Fruit fly (Drosophila melanogaster) whole organism, wandering third instar larva: ENCODE data around the gene grass.

Experiments
- Abd-B ChIP-seq: fragments of >200 bp; optimal IDR thresholded peaks from 2 replicates; lab custom pipeline; 2017; ENCODE audit warnings: missing biosample characterization, missing genetic modification characterization
- CG32264 ChIP-seq: fragments of 200-800 bp; sonication (Bioruptor generic); optimal IDR thresholded peaks from 2 replicates; lab custom pipeline; 2016; ENCODE audit warnings: missing biosample characterization, missing genetic modification characterization
- CG9705 ChIP-seq: fragments of 200-800 bp; sonication (Bioruptor generic); optimal IDR thresholded peaks from 2 replicates; lab custom pipeline; 2018; ENCODE audit warnings: missing biosample characterization, mild to moderate bottlenecking, missing genetic modification characterization
- CrebA ChIP-seq: fragments of 200-800 bp; sonication (Bioruptor generic); optimal IDR thresholded peaks from 2 replicates; lab custom pipeline; 2016; ENCODE audit warnings: missing biosample characterization, mild to moderate bottlenecking, missing genetic modification characterization, borderline replicate concordance
- Dif ChIP-seq: fragments of 200-275, 200-300 bp; sonication (Bioruptor generic); optimal IDR thresholded peaks from 2 replicates; lab custom pipeline; 2018; ENCODE audit warnings: missing biosample characterization, missing genetic modification characterization; ENCODE audit not compliant: partially characterized antibody
- HLH106 ChIP-seq: fragments of 200-800 bp; optimal IDR thresholded peaks from 3 replicates; lab custom pipeline; 2019; ENCODE audit warnings: missing biosample characterization, mild to moderate bottlenecking, missing genetic modification characterization, moderate library complexity
- Hnf4 ChIP-seq: fragments of 200-800 bp; sonication (Bioruptor generic); optimal IDR thresholded peaks from 2 replicates; lab custom pipeline; 2016; ENCODE audit warnings: missing biosample characterization, mild to moderate bottlenecking, missing genetic modification characterization
- Hr83 ChIP-seq: fragments of 200-300 bp; sonication (Bioruptor generic); optimal IDR thresholded peaks from 2 replicates; lab custom pipeline; 2016; ENCODE audit warnings: missing biosample characterization, mild to moderate bottlenecking, missing genetic modification characterization, moderate library complexity; ENCODE audit not compliant: poor library complexity, severe bottlenecking
- Jra ChIP-seq: sonication (Bioruptor generic); optimal IDR thresholded peaks from 2 replicates; lab custom pipeline; 2016; ENCODE audit warnings: missing biosample characterization, missing genetic modification characterization
- Myc ChIP-seq: fragments of >200 bp; optimal IDR thresholded peaks from 2 replicates; lab custom pipeline; 2017
- N ChIP-seq: fragments of >200 bp; optimal IDR thresholded peaks from 2 replicates; lab custom pipeline; 2018; ENCODE audit warnings: missing biosample characterization, missing external identifiers, missing genetic modification characterization
- OdsH ChIP-seq: fragments of 200-800 bp; sonication (Bioruptor generic); optimal IDR thresholded peaks from 2 replicates; lab custom pipeline; 2016; ENCODE audit warnings: missing biosample characterization, mild to moderate bottlenecking, missing genetic modification characterization
- Rel ChIP-seq, 2 experiments: fragments of 200-800 bp; sonication (Bioruptor generic) in 1 of 2; optimal IDR thresholded peaks; 2 replicates in 1 of 2; 3 replicates in 1 of 2; lab custom pipeline; 2016 to 2019; ENCODE audit warnings: mild to moderate bottlenecking in 2 of 2, missing biosample characterization in 2 of 2, missing genetic modification characterization in 2 of 2, moderate library complexity in 1 of 2
- Sp1 ChIP-seq: fragments of 200-800 bp; sonication (Bioruptor generic); optimal IDR thresholded peaks from 3 replicates; lab custom pipeline; 2019; ENCODE audit warnings: missing biosample characterization, mild to moderate bottlenecking, missing genetic modification characterization, moderate library complexity
- Vsx2 ChIP-seq: fragments of 200-300, 225-300 bp; sonication (Bioruptor generic); optimal IDR thresholded peaks from 2 replicates; lab custom pipeline; 2018; ENCODE audit warnings: missing biosample characterization, missing genetic modification characterization; ENCODE audit not compliant: partially characterized antibody
- br ChIP-seq: fragments of 200-800 bp; sonication (Bioruptor generic); optimal IDR thresholded peaks from 2 replicates; lab custom pipeline; 2016; ENCODE audit warnings: missing biosample characterization, missing genetic modification characterization
- brk ChIP-seq: fragments of 200-800 bp; sonication (Bioruptor generic); optimal IDR thresholded peaks from 2 replicates; lab custom pipeline; 2016; ENCODE audit warnings: missing biosample characterization, mild to moderate bottlenecking, missing genetic modification characterization
- dl ChIP-seq, 2 experiments: fragments of 175-275, 200-275 bp in 1 of 2; fragments of 200-275 bp in 1 of 2; sonication (Bioruptor generic); optimal IDR thresholded peaks; lab custom pipeline; 2018; ENCODE audit warnings: mild to moderate bottlenecking in 2 of 2, missing biosample characterization in 2 of 2, missing genetic modification characterization in 2 of 2, moderate library complexity in 2 of 2; ENCODE audit not compliant: partially characterized antibody in 2 of 2, insufficient read depth in 1 of 2
- dmrt93B ChIP-seq: fragments of 200-800 bp; sonication (Bioruptor generic); optimal IDR thresholded peaks from 2 replicates; lab custom pipeline; 2018; ENCODE audit warnings: missing biosample characterization, mild to moderate bottlenecking, missing genetic modification characterization
- dsf ChIP-seq: sonication (Bioruptor generic); optimal IDR thresholded peaks from 2 replicates; lab custom pipeline; 2016; ENCODE audit warnings: missing biosample characterization, missing genetic modification characterization, borderline replicate concordance
- ey ChIP-seq: fragments of 200-800 bp; sonication (Bioruptor generic); optimal IDR thresholded peaks from 2 replicates; lab custom pipeline; 2016; ENCODE audit warnings: missing biosample characterization, missing genetic modification characterization
- foxo ChIP-seq, 2 experiments: fragments of 200-800 bp; sonication (Bioruptor generic); optimal IDR thresholded peaks; 2 replicates in 1 of 2; 3 replicates in 1 of 2; lab custom pipeline; 2016 to 2017; ENCODE audit warnings: missing biosample characterization in 2 of 2, missing genetic modification characterization in 2 of 2
- fru ChIP-seq: fragments of 200-800 bp; sonication (Bioruptor generic); optimal IDR thresholded peaks from 3 replicates; lab custom pipeline; 2016; ENCODE audit warnings: missing biosample characterization, mild to moderate bottlenecking, missing genetic modification characterization
- h ChIP-seq: fragments of 200-800 bp; sonication (Bioruptor generic); optimal IDR thresholded peaks from 3 replicates; lab custom pipeline; 2016; ENCODE audit warnings: missing biosample characterization, mild to moderate bottlenecking, missing genetic modification characterization
- psq ChIP-seq: fragments of 200-800 bp; sonication (Bioruptor generic); optimal IDR thresholded peaks from 3 replicates; lab custom pipeline; 2017; ENCODE audit warnings: missing biosample characterization, mild to moderate bottlenecking, missing genetic modification characterization, moderate library complexity
- rgr ChIP-seq: fragments of 200-800 bp; sonication (Bioruptor generic); optimal IDR thresholded peaks from 3 replicates; lab custom pipeline; 2016; ENCODE audit warnings: missing biosample characterization, mild to moderate bottlenecking, missing genetic modification characterization
- sage ChIP-seq: fragments of 200-800 bp; sonication (Bioruptor generic); optimal IDR thresholded peaks from 2 replicates; lab custom pipeline; 2016; ENCODE audit warnings: missing biosample characterization, mild to moderate bottlenecking, missing genetic modification characterization
- usp ChIP-seq: fragments of >200 bp; optimal IDR thresholded peaks from 2 replicates; lab custom pipeline; 2017; ENCODE audit warnings: missing biosample characterization, missing genetic modification characterization
- woc ChIP-seq: sonication (Bioruptor generic); optimal IDR thresholded peaks from 2 replicates; lab custom pipeline; 2016; ENCODE audit warnings: missing biosample characterization, mild to moderate bottlenecking, missing genetic modification characterization

Gene grass

dm6 chr3R:27201538-27202281 lies 44.0 kb downstream of the grass start:
- TF ChIP-seq HLH106 (peak; percentile 87), sage (GFP tag; lab: Kevin White, UChicago) (peak; percentile 16), Vsx2 (peak; percentile 24), ey (GFP tag; lab: Kevin White, UChicago) (peak; percentile 29), Jra (GFP tag; lab: Kevin White, UChicago) (no peak), rgr (GFP tag; lab: Kevin White, UChicago) (peak; percentile 74), CrebA (GFP tag; lab: Kevin White, UChicago) (peak; percentile 0), usp (no peak), Sp1 (peak; percentile 81), Hr83 (GFP tag; lab: Kevin White, UChicago) (no peak), h (peak; percentile 88), dmrt93B (GFP tag; lab: Kevin White, UChicago) (peak; percentile 63), Hnf4 (peak; percentile 20), psq (peak; percentile 92), brk (GFP tag; lab: Kevin White, UChicago) (no peak), Rel (GFP tag; optimal IDR thresholded peaks at IDR 0.05; lab: Kevin White, UChicago) (no peak), Rel (tag; optimal IDR thresholded peaks at IDR 0.05; lab: Kevin White, UChicago) (no peak), fru (GFP tag; lab: Kevin White, UChicago) (peak; percentile 85), woc (GFP tag; lab: Kevin White, UChicago) (peak; percentile 30), foxo (GFP tag; optimal IDR thresholded peaks at IDR 0.05; lab: Kevin White, UChicago) (peak in 1 of 2 experiments; percentile 85), CG32264 (GFP tag; lab: Kevin White, UChicago) (peak; percentile 3), OdsH (GFP tag; lab: Kevin White, UChicago) (peak; percentile 84), Dif (GFP tag; lab: Kevin White, UChicago) (peak; percentile 28), Myc (lab: Kevin White, UChicago) (no peak), N (GFP tag; lab: Kevin White, UChicago) (no peak), CG9705 (peak; percentile 53)

- no peak for TF ChIP-seq dsf (GFP tag; lab: Kevin White, UChicago)
- TF ChIP-seq usp: no peak
- TF ChIP-seq brk (GFP tag; lab: Kevin White, UChicago): no peak
- no peak for TF ChIP-seq Dif (GFP tag; lab: Kevin White, UChicago)
- TF ChIP-seq sage (GFP tag; lab: Kevin White, UChicago): no peak
- no peak for TF ChIP-seq Hnf4
- TF ChIP-seq br (GFP tag; lab: Kevin White, UChicago): no peak
- TF ChIP-seq CG9705: no peak
- TF ChIP-seq Jra (GFP tag; lab: Kevin White, UChicago): no peak
Measured at dm6 chr3R:27202330-27202729, 44.6 kb downstream of the grass start.

dm6 chr3R:27203856-27204255 lies 46.1 kb downstream of the grass start:
- no peak for TF ChIP-seq Jra (GFP tag; lab: Kevin White, UChicago)
- TF ChIP-seq Abd-B (GFP tag; lab: Kevin White, UChicago): no peak
- TF ChIP-seq CG32264 (GFP tag; lab: Kevin White, UChicago): no peak
- TF ChIP-seq CrebA (GFP tag; lab: Kevin White, UChicago): no peak
- no peak for TF ChIP-seq ey (GFP tag; lab: Kevin White, UChicago)
- TF ChIP-seq sage (GFP tag; lab: Kevin White, UChicago): no peak
- TF ChIP-seq usp: no peak
- no peak for TF ChIP-seq dmrt93B (GFP tag; lab: Kevin White, UChicago)
- TF ChIP-seq N (GFP tag; lab: Kevin White, UChicago): no peak
- no peak for TF ChIP-seq br (GFP tag; lab: Kevin White, UChicago)
- TF ChIP-seq rgr (GFP tag; lab: Kevin White, UChicago): no peak
- no peak for TF ChIP-seq Hr83 (GFP tag; lab: Kevin White, UChicago)
- TF ChIP-seq Myc (lab: Kevin White, UChicago): no peak
- no peak for TF ChIP-seq foxo (GFP tag; optimal IDR thresholded peaks at IDR 0.05; lab: Kevin White, UChicago)
- no peak for TF ChIP-seq dl (GFP tag; optimal IDR thresholded peaks at IDR 0.05; lab: Kevin White, UChicago; ENCODE audit: insufficient read depth in 1 of 2, partially characterized antibody in 2 of 2)
